Worm (Caenorhabditis elegans): ENCODE measurements around the gene F19B10.1.

Gene F19B10.1

ce11 chrII:3684487-3685067 is 1.6 kb downstream of the F19B10.1 start:
- TF ChIP-seq ceh-28 (tag; optimal IDR thresholded peaks at IDR 0.05) (peak; percentile 83), fos-1 (tag; optimal IDR thresholded peaks at IDR 0.05) (no peak), elt-2 (tag; optimal IDR thresholded peaks at IDR 0.05) (peak; percentile 87), fkh-10 (GFP tag; optimal IDR thresholded peaks at IDR 0.05) (no peak), pqm-1 (tag; optimal IDR thresholded peaks at IDR 0.05) (peak; percentile 46)

ce11 chrII:3688333-3688732 is 5.3 kb downstream of the F19B10.1 start, which contains the start of gene ifas-1:
ifas-1 (minus strand) TSS chrII:3688719.
- no peak for TF ChIP-seq elt-3 (tag; optimal IDR thresholded peaks at IDR 0.05)
- no peak for TF ChIP-seq daf-12 (tag; optimal IDR thresholded peaks at IDR 0.05)
- TF ChIP-seq fkh-10 (GFP tag; optimal IDR thresholded peaks at IDR 0.05): no peak
- TF ChIP-seq nhr-23 (tag; optimal IDR thresholded peaks at IDR 0.05): no peak
- TF ChIP-seq hmg-11 (tag; optimal IDR thresholded peaks at IDR 0.05): no peak
- no peak for TF ChIP-seq lin-39 (tag; optimal IDR thresholded peaks at IDR 0.05)

- TF ChIP-seq nhr-11 (tag; optimal IDR thresholded peaks at IDR 0.05): no peak
- no peak for TF ChIP-seq pqm-1 (tag; optimal IDR thresholded peaks at IDR 0.05)
- TF ChIP-seq skn-1 (tag; optimal IDR thresholded peaks at IDR 0.05): no peak
- no peak for TF ChIP-seq nhr-67 (tag; optimal IDR thresholded peaks at IDR 0.05)
- TF ChIP-seq egl-5 (tag; optimal IDR thresholded peaks at IDR 0.05): no peak
- no peak for TF ChIP-seq unc-39 (tag; optimal IDR thresholded peaks at IDR 0.05)
- no peak for TF ChIP-seq nhr-43 (tag; optimal IDR thresholded peaks at IDR 0.05; ENCODE audit: poor library complexity, severe bottlenecking)
- no peak for TF ChIP-seq R02D3.7 (tag; optimal IDR thresholded peaks at IDR 0.05)
- no peak for TF ChIP-seq ceh-9 (tag; optimal IDR thresholded peaks at IDR 0.05)
- TF ChIP-seq jun-1 (tag; optimal IDR thresholded peaks at IDR 0.05): no peak
- TF ChIP-seq ceh-16 (tag; optimal IDR thresholded peaks at IDR 0.05): no peak
- no peak for TF ChIP-seq fos-1 (tag; optimal IDR thresholded peaks at IDR 0.05)
- TF ChIP-seq lsy-12 (tag; optimal IDR thresholded peaks at IDR 0.05): no peak
- no peak for TF ChIP-seq nhr-23 (tag; optimal IDR thresholded peaks at IDR 0.05)
- no peak for TF ChIP-seq fkh-2 (tag; optimal IDR thresholded peaks at IDR 0.05)
- TF ChIP-seq sea-2 (GFP tag; optimal IDR thresholded peaks at IDR 0.05): no peak
Observed at ce11 chrII:3690646-3691045, 7.7 kb downstream of the F19B10.1 start, which contains the start of gene srx-101. srx-101 (minus strand) TSS chrII:3690746.

ce11 chrII:3694664-3695063 is 11.7 kb downstream of the F19B10.1 start, which contains the start of gene srx-102:
srx-102 (minus strand) TSS chrII:3694764.
- TF ChIP-seq hmg-11 (tag; optimal IDR thresholded peaks at IDR 0.05): no peak
- no peak for TF ChIP-seq egl-27 (tag; optimal IDR thresholded peaks at IDR 0.05)
- no peak for TF ChIP-seq lin-39 (tag; optimal IDR thresholded peaks at IDR 0.05)
- no peak for TF ChIP-seq ceh-82 (tag; optimal IDR thresholded peaks at IDR 0.05)
- no peak for TF ChIP-seq nfya-1 (tag; optimal IDR thresholded peaks at IDR 0.05; ENCODE audit: insufficient read depth)
- TF ChIP-seq unc-62 (GFP tag; optimal IDR thresholded peaks at IDR 0.05): no peak
- no peak for TF ChIP-seq pha-4 (tag; optimal IDR thresholded peaks at IDR 0.05)
- no peak for TF ChIP-seq ztf-11 (tag; optimal IDR thresholded peaks at IDR 0.05)
- no peak for TF ChIP-seq pqm-1 (tag; optimal IDR thresholded peaks at IDR 0.05)
- TF ChIP-seq ceh-28 (tag; optimal IDR thresholded peaks at IDR 0.05): no peak
- TF ChIP-seq tbx-2 (tag; optimal IDR thresholded peaks at IDR 0.05): no peak
- TF ChIP-seq nhr-67 (tag; optimal IDR thresholded peaks at IDR 0.05): no peak
- no peak for TF ChIP-seq snpc-4 (tag; optimal IDR thresholded peaks at IDR 0.05)

ce11 chrII:3699591-3699990 is 16.6 kb downstream of the F19B10.1 start, which contains the start of gene srx-104:
srx-104 (minus strand) TSS chrII:3699691.
- TF ChIP-seq nhr-23 (tag; optimal IDR thresholded peaks at IDR 0.05) (no peak), nhr-76 (tag; optimal IDR thresholded peaks at IDR 0.05) (no peak), snpc-4 (tag; optimal IDR thresholded peaks at IDR 0.05) (no peak), ama-1 (optimal IDR thresholded peaks at IDR 0.05) (no peak), nfya-1 (tag; optimal IDR thresholded peaks at IDR 0.05; ENCODE audit: insufficient read depth) (no peak), nhr-28 (tag; optimal IDR thresholded peaks at IDR 0.05) (no peak)

Measured in whole organism, L3 larva.